Fruit fly (Drosophila melanogaster): ENCODE data around the gene CG33493.
A peak's percentile ranks its signal among the peaks of the same experiment; 100 is the strongest.

Gene CG33493

DNA sequence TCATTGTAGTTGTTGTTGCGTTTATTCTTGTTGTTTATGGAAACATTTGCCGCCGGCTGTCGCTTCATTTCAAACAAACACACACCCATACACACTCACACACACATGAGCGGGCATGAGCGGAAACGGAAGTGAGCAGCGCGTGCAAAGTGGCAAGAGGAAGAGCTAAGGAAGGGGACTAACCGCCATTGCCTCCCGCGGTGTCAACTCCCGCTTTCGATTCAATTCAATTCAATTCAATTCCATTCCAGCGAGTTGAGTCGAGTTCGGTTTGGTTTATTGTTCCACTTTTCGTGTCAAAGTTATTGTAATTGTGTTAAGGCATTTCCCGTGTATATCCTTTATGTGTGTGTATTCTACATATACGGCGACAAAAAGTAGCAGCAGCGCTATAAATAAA is 41.6 kb upstream of the CG33493 start:
- TF ChIP-seq CG13894 (tag; optimal IDR thresholded peaks at IDR 0.05) = no peak
- TF ChIP-seq Side (GFP tag; optimal IDR thresholded peaks at IDR 0.05) = no peak
- TF ChIP-seq Fer2 (tag; optimal IDR thresholded peaks at IDR 0.05) = no peak
- no peak for TF ChIP-seq Fer1 (GFP tag; optimal IDR thresholded peaks at IDR 0.05)
- TF ChIP-seq CG10147 (GFP tag; optimal IDR thresholded peaks at IDR 0.05) = no peak
- no peak for TF ChIP-seq CG32532 (GFP tag; IDR thresholded peaks at IDR 0.05)
- TF ChIP-seq HLHmδ (GFP tag; optimal IDR thresholded peaks at IDR 0.05) = peak; percentile 87
- TF ChIP-seq inv (GFP tag; IDR thresholded peaks at IDR 0.05; ENCODE audit: partially characterized antibody) = no peak
- no peak for TF ChIP-seq run (tag; optimal IDR thresholded peaks at IDR 0.05)
- no peak for TF ChIP-seq Oli (tag; optimal IDR thresholded peaks at IDR 0.05)
- no peak for TF ChIP-seq usp (GFP tag; optimal IDR thresholded peaks at IDR 0.05)
- no peak for TF ChIP-seq so (GFP tag; IDR thresholded peaks at IDR 0.05)
- TF ChIP-seq lov (optimal IDR thresholded peaks at IDR 0.05) = no peak
- peak; percentile 77; the same call in 2 of the 3 replicates for TF ChIP-seq lov (GFP tag; IDR thresholded peaks at IDR 0.05)
- peak; percentile 11 for TF ChIP-seq CG34376 (GFP tag; optimal IDR thresholded peaks at IDR 0.05)
- peak; percentile 18 for TF ChIP-seq stwl (tag; optimal IDR thresholded peaks at IDR 0.05)
- TF ChIP-seq Xbp1 (GFP tag; optimal IDR thresholded peaks at IDR 0.05) = no peak
- no peak for TF ChIP-seq NFAT (GFP tag; IDR thresholded peaks at IDR 0.05)
- TF ChIP-seq phol (tag; optimal IDR thresholded peaks at IDR 0.05) = peak; percentile 30
- peak; percentile 31 for TF ChIP-seq cg (GFP tag; optimal IDR thresholded peaks at IDR 0.05)
- TF ChIP-seq sna (GFP tag; IDR thresholded peaks at IDR 0.05; ENCODE audit: partially characterized antibody) = no peak
- no peak for TF ChIP-seq Nf-YA (GFP tag; IDR thresholded peaks at IDR 0.05)
- no peak for TF ChIP-seq CG14014 (GFP tag; IDR thresholded peaks at IDR 0.05)
- TF ChIP-seq Ada2b (GFP tag; IDR thresholded peaks at IDR 0.05) = no peak
- TF ChIP-seq CG10431 (GFP tag; optimal IDR thresholded peaks at IDR 0.05) = peak; percentile 32
- no peak for TF ChIP-seq jigr1 (GFP tag; IDR thresholded peaks at IDR 0.05)
- no peak for TF ChIP-seq Lpt (GFP tag; optimal IDR thresholded peaks at IDR 0.05)
- TF ChIP-seq onecut (GFP tag; IDR thresholded peaks at IDR 0.05) = peak; percentile 47
- no peak for TF ChIP-seq CG9609 (GFP tag; optimal IDR thresholded peaks at IDR 0.05)
- TF ChIP-seq CG18476 (GFP tag; optimal IDR thresholded peaks at IDR 0.05) = no peak
- no peak for TF ChIP-seq Ravus (GFP tag; IDR thresholded peaks at IDR 0.05)
- TF ChIP-seq CG34224 (GFP tag; IDR thresholded peaks at IDR 0.05; ENCODE audit: partially characterized antibody) = no peak
- TF ChIP-seq Awh (GFP tag; IDR thresholded peaks at IDR 0.05) = peak; percentile 43; the same call in 1 of the 2 replicates
- no peak for TF ChIP-seq CG32772 (GFP tag; IDR thresholded peaks at IDR 0.05)
- peak; percentile 23 for TF ChIP-seq nerfin-1 (tag; optimal IDR thresholded peaks at IDR 0.05)
- no peak for TF ChIP-seq CG2199 (GFP tag; IDR thresholded peaks at IDR 0.05)
- TF ChIP-seq gt (GFP tag; IDR thresholded peaks at IDR 0.05) = no peak
- no peak for TF ChIP-seq CG11085 (GFP tag; IDR thresholded peaks at IDR 0.05)
- TF ChIP-seq Gug (GFP tag; IDR thresholded peaks at IDR 0.05) = no peak
- peak; percentile 44 for TF ChIP-seq CG6813 (GFP tag; optimal IDR thresholded peaks at IDR 0.05)
- peak; percentile 18 for TF ChIP-seq CG6654 (GFP tag; optimal IDR thresholded peaks at IDR 0.05)
- no peak for TF ChIP-seq tx (GFP tag; optimal IDR thresholded peaks at IDR 0.05)
- TF ChIP-seq ase (GFP tag; IDR thresholded peaks at IDR 0.05) = no peak
- TF ChIP-seq kni (GFP tag; optimal IDR thresholded peaks at IDR 0.05) = no peak
- TF ChIP-seq Doc2 (GFP tag; IDR thresholded peaks at IDR 0.05) = no peak
- no peak for TF ChIP-seq CG17186 (GFP tag; optimal IDR thresholded peaks at IDR 0.05)
- no peak for TF ChIP-seq dimm (GFP tag; IDR thresholded peaks at IDR 0.05)
- peak; percentile 6 for TF ChIP-seq CG17568 (GFP tag; optimal IDR thresholded peaks at IDR 0.05)
- no peak for TF ChIP-seq CG2889 (GFP tag; IDR thresholded peaks at IDR 0.05)
- TF ChIP-seq CG10462 (GFP tag; optimal IDR thresholded peaks at IDR 0.05) = no peak
- no peak for TF ChIP-seq CG8388 (GFP tag; optimal IDR thresholded peaks at IDR 0.05)
- TF ChIP-seq CG15011 (GFP tag; optimal IDR thresholded peaks at IDR 0.05) = no peak

Data from whole organism, embryonic.